Fruit fly (Drosophila melanogaster) whole organism, pupa: ENCODE data around the gene Osi24.

Experiments used
- CG4496 ChIP-seq: fragments of 200-800 bp; sonication (Bioruptor generic); IDR thresholded peaks from 3 replicates; pipeline ENCODE4 v1.3.6; 2022; ENCODE audit warnings: missing biosample characterization, missing genetic modification characterization
- EcR ChIP-seq: fragments of 200-800 bp; sonication (Bioruptor generic); optimal IDR thresholded peaks from 3 replicates; lab custom pipeline; 2019; ENCODE audit warnings: missing biosample characterization, missing genetic modification characterization, mild to moderate bottlenecking, moderate library complexity, missing genetic modification reagents
- Snoo ChIP-seq: fragments of 200-800 bp; sonication (Bioruptor generic); optimal IDR thresholded peaks from 3 replicates; lab custom pipeline; 2017; ENCODE audit warnings: missing biosample characterization, mild to moderate bottlenecking, missing genetic modification characterization, inconsistent platforms

DNA sequence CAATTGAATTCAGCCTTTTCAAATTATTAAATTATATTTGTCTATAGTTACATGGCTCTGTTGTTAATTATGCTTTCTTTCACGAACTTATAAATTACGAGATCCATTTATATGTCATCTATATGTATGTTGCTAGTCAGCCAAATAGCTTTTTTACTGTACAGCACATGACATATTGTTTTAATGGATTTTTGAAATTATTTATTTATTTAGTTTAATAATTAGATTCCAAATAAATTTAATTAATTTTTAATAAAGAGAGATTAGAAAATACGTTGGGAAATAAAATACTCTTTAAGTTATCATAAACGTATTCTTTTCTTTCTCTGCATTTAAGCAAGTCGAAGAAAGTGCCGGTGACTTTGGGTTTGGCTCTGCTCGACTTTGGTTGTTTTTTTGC lies 42.7 kb downstream of the Osi24 start:
- no peak for TF ChIP-seq EcR
- no peak for TF ChIP-seq Snoo (tag; lab: Kevin White, UChicago)
- TF ChIP-seq CG4496 (GFP tag; lab: Robert Waterston, UW) = no peak
